Worm (Caenorhabditis elegans) whole organism, L1 larva: Measurements from ENCODE around the gene srv-15.

Experiments used
- C04F5.9 ChIP-seq: sonication (generic microtip); optimal IDR thresholded peaks from 2 replicates; lab custom pipeline; 2016; ENCODE audit warnings: missing genetic modification characterization, missing compliant biosample characterization
- C16A3.4 ChIP-seq: fragments of 150-350 bp; optimal IDR thresholded peaks from 2 replicates; lab custom pipeline; 2014; ENCODE audit warnings: missing biosample characterization, missing genetic modification characterization
- Y116A8C.19 ChIP-seq: sonication (generic microtip); optimal IDR thresholded peaks from 2 replicates; lab custom pipeline; 2016; ENCODE audit warnings: missing compliant biosample characterization, missing genetic modification characterization, borderline replicate concordance
- ceh-82 ChIP-seq, 3 experiments: fragments of 150-350 bp in 1 of 3; sonication (generic microtip) in 2 of 3; optimal IDR thresholded peaks; 2 replicates each; lab custom pipeline; 2014 to 2017; ENCODE audit warnings: missing biosample characterization in 3 of 3, missing genetic modification characterization in 3 of 3
- ceh-88 ChIP-seq: fragments of 200-800 bp; sonication (Bioruptor generic); IDR thresholded peaks from 2 replicates; pipeline ENCODE4 v1.3.6; 2022; ENCODE audit warnings: missing genetic modification characterization, missing compliant biosample characterization
- efl-1 ChIP-seq, 4 experiments: fragments of 150-350 bp; optimal IDR thresholded peaks in 3 of 4; peaks in 1 of 4; 1 replicate in 1 of 4; 2 replicates in 3 of 4; lab custom pipeline; 2014; ENCODE audit warnings: missing biosample characterization in 2 of 4, missing genetic modification characterization in 2 of 4, missing genetic modification reagents in 2 of 4
- egl-27 ChIP-seq, 2 experiments: fragments of 150-350 bp in 1 of 2; sonication (generic microtip); optimal IDR thresholded peaks; 3 replicates each; lab custom pipeline; 2017 to 2018; ENCODE audit warnings: missing biosample characterization in 2 of 2, missing genetic modification characterization in 2 of 2, missing genetic modification reagents in 2 of 2
- elt-2 ChIP-seq: sonication (generic microtip); optimal IDR thresholded peaks from 2 replicates; lab custom pipeline; 2016; ENCODE audit warnings: missing genetic modification characterization, mild to moderate bottlenecking, inconsistent platforms, missing compliant biosample characterization, missing genetic modification reagents
- elt-3 ChIP-seq, 6 experiments: fragments of 150-350 bp in 1 of 6; sonication (generic microtip); optimal IDR thresholded peaks; 2 replicates each; lab custom pipeline; 2017 to 2018; ENCODE audit warnings: missing biosample characterization in 6 of 6, missing genetic modification characterization in 6 of 6, inconsistent platforms in 1 of 6
- ets-5 ChIP-seq: fragments of 200-800 bp; sonication (Bioruptor generic); IDR thresholded peaks from 2 replicates; pipeline ENCODE4 v1.3.6; 2022; ENCODE audit warnings: missing genetic modification characterization, missing compliant biosample characterization
- fkh-8 ChIP-seq: sonication (generic microtip); optimal IDR thresholded peaks from 2 replicates; lab custom pipeline; 2016; ENCODE audit warnings: mild to moderate bottlenecking, missing genetic modification characterization, missing compliant biosample characterization
- grh-1 ChIP-seq: fragments of 200-800 bp; sonication (Bioruptor generic); IDR thresholded peaks from 2 replicates; pipeline ENCODE4 v1.3.6; 2022; ENCODE audit warnings: missing genetic modification reagents, missing genetic modification characterization, missing compliant biosample characterization
- hpl-2 ChIP-seq: fragments of 150-350 bp; optimal IDR thresholded peaks from 2 replicates; lab custom pipeline; 2014; ENCODE audit warnings: missing biosample characterization, missing genetic modification reagents, missing genetic modification characterization
- isw-1 ChIP-seq: fragments of 200-800 bp; sonication (Bioruptor generic); IDR thresholded peaks from 2 replicates; pipeline ENCODE4 v1.3.6; 2022; ENCODE audit warnings: missing genetic modification characterization, missing compliant biosample characterization
- lin-14 ChIP-seq: fragments of 200-800 bp; sonication (Bioruptor generic); optimal IDR thresholded peaks from 2 replicates; lab custom pipeline; 2018; ENCODE audit warnings: mild to moderate bottlenecking, missing genetic modification characterization, moderate library complexity, missing compliant biosample characterization
- lin-15B ChIP-seq: fragments of 150-350 bp; sonication (generic microtip); optimal IDR thresholded peaks from 3 replicates; lab custom pipeline; 2014; ENCODE audit warnings: missing biosample characterization, missing genetic modification characterization
- lin-35 ChIP-seq, 2 experiments: fragments of 150-350 bp; optimal IDR thresholded peaks; 2 replicates each; lab custom pipeline; 2014; ENCODE audit warnings: missing biosample characterization in 2 of 2, missing genetic modification characterization in 2 of 2, missing genetic modification reagents in 2 of 2
- lir-3 ChIP-seq: sonication (generic microtip); optimal IDR thresholded peaks from 2 replicates; lab custom pipeline; 2016; ENCODE audit warnings: mild to moderate bottlenecking, missing genetic modification characterization, moderate library complexity, missing compliant biosample characterization; ENCODE audit not compliant: poor library complexity
- mab-9 ChIP-seq: fragments of 200-800 bp; sonication (Bioruptor generic); IDR thresholded peaks from 2 replicates; pipeline ENCODE4 v1.3.6; 2022; ENCODE audit warnings: missing genetic modification reagents, missing genetic modification characterization, missing compliant biosample characterization
- mep-1 ChIP-seq: fragments of 150-350 bp; optimal IDR thresholded peaks from 2 replicates; lab custom pipeline; 2014; ENCODE audit warnings: missing biosample characterization, missing genetic modification characterization
- nhr-11 ChIP-seq: fragments of 150-350 bp; optimal IDR thresholded peaks from 2 replicates; lab custom pipeline; 2014; ENCODE audit warnings: missing biosample characterization, missing genetic modification characterization
- nhr-237 ChIP-seq: fragments of 150-350 bp; optimal IDR thresholded peaks from 2 replicates; lab custom pipeline; 2014; ENCODE audit warnings: missing biosample characterization, missing genetic modification characterization
- nhr-28 ChIP-seq: fragments of 150-350 bp; optimal IDR thresholded peaks from 2 replicates; lab custom pipeline; 2014; ENCODE audit warnings: missing biosample characterization, missing genetic modification characterization
- nhr-47 ChIP-seq: sonication (generic microtip); optimal IDR thresholded peaks from 2 replicates; lab custom pipeline; 2016; ENCODE audit warnings: mild to moderate bottlenecking, missing genetic modification characterization, moderate library complexity, missing compliant biosample characterization
- nhr-71 ChIP-seq: sonication (generic microtip); optimal IDR thresholded peaks from 2 replicates; lab custom pipeline; 2016; ENCODE audit warnings: mild to moderate bottlenecking, missing genetic modification characterization, moderate library complexity, missing compliant biosample characterization
- nhr-76 ChIP-seq: sonication (generic microtip); optimal IDR thresholded peaks from 2 replicates; lab custom pipeline; 2017; ENCODE audit warnings: missing biosample characterization, missing genetic modification characterization
- pqm-1 ChIP-seq: sonication (generic microtip); optimal IDR thresholded peaks from 3 replicates; lab custom pipeline; 2017; ENCODE audit warnings: missing biosample characterization, missing genetic modification characterization
- skn-1 ChIP-seq: fragments of 150-350 bp; optimal IDR thresholded peaks from 2 replicates; lab custom pipeline; 2014; ENCODE audit warnings: missing biosample characterization, missing genetic modification characterization
- sptf-1 ChIP-seq: fragments of 150-350 bp; optimal IDR thresholded peaks from 2 replicates; lab custom pipeline; 2014; ENCODE audit warnings: missing biosample characterization, missing genetic modification characterization
- tbx-2 ChIP-seq: sonication (generic microtip); optimal IDR thresholded peaks from 2 replicates; lab custom pipeline; 2016; ENCODE audit warnings: missing genetic modification characterization, missing compliant biosample characterization
- tlp-1 ChIP-seq: fragments of 150-350 bp; optimal IDR thresholded peaks from 2 replicates; lab custom pipeline; 2014; ENCODE audit warnings: missing biosample characterization, missing genetic modification characterization
- unc-98 ChIP-seq: fragments of 200-800 bp; sonication (Bioruptor generic); IDR thresholded peaks from 2 replicates; pipeline ENCODE4 v1.3.6; 2022; ENCODE audit warnings: missing genetic modification characterization, missing compliant biosample characterization
- vab-15 ChIP-seq: sonication (generic microtip); optimal IDR thresholded peaks from 2 replicates; lab custom pipeline; 2017; ENCODE audit warnings: missing genotype, mild to moderate bottlenecking, missing genetic modification characterization, missing compliant biosample characterization
- zag-1 ChIP-seq: fragments of 150-350 bp; optimal IDR thresholded peaks from 2 replicates; lab custom pipeline; 2014; ENCODE audit warnings: missing biosample characterization, missing genetic modification characterization

Gene srv-15

DNA sequence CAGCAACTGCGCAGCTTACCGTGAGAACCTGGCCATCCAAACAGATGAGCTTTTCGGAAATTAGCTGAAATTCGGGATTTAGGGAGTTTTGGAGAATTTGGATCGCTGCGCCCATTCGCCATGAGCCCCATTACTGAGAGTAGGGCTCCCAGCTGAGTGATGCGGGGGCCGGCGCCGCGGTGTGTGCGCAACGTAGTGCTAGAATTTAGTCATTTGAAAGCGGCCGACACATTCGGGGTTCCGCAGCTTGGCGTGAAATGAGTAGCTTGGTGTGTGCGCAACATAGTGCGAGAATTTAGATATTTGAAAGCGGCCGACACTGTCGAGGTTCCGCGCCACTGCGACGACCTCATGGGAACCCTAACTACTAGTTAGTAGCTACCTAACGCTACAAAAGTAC is 34.4 kb downstream of the srv-15 start:
- TF ChIP-seq efl-1 (optimal IDR thresholded peaks at IDR 0.05; lab: Kevin White, UChicago) (no peak), efl-1 (GFP tag; optimal IDR thresholded peaks at IDR 0.05 in 1 of 2; lab: Kevin White, UChicago) (peak in 1 of 2 experiments; percentile 18), vab-15 (no peak)

DNA sequence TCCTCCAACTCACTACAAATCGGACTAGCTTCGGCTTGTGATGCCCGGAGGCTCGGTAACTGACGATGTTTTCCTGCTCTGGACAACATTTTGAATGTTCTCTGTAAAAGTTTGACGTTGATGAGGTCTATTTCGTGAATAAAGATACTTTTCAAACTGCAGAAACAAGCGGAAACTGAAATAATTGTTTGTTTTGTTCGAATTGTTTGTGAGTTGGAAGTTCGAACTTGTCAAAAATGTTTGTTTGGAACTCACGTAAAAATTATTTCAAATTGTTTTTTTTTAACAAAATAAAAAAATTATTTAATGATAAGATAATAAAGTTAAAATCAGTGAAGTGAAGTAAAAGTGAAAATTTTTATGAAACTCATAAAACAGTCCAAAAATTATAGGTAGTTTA is 35.0 kb downstream of the srv-15 start, which contains the start of gene Y105C5B.11:
TSS of gene Y105C5B.11 (minus strand) at position 101 of the 400 bp plus-strand sequence.
- TF ChIP-seq lin-14 (GFP tag; lab: Kevin White, UChicago), result no peak
- TF ChIP-seq pqm-1 (tag; lab: Kevin White, UChicago), result no peak
- TF ChIP-seq elt-2, result no peak
- no peak for TF ChIP-seq nhr-76 (tag; lab: Kevin White, UChicago)
- no peak for TF ChIP-seq isw-1
- no peak for TF ChIP-seq hpl-2 (GFP tag; lab: Kevin White, UChicago)
- no peak for TF ChIP-seq Y116A8C.19 (tag; lab: Kevin White, UChicago)
- TF ChIP-seq nhr-47 (tag; lab: Kevin White, UChicago), result no peak
- TF ChIP-seq tlp-1 (tag; lab: Kevin White, UChicago), result no peak
- TF ChIP-seq fkh-8, result no peak
- no peak for TF ChIP-seq zag-1 (tag; lab: Kevin White, UChicago)
- no peak for TF ChIP-seq grh-1 (GFP tag; lab: Robert Waterston, UW)
- no peak for TF ChIP-seq nhr-237 (tag; lab: Kevin White, UChicago)
- no peak for TF ChIP-seq lin-35 (GFP tag; optimal IDR thresholded peaks at IDR 0.05; lab: Kevin White, UChicago)
- TF ChIP-seq ceh-88 (GFP tag; lab: Robert Waterston, UW), result no peak

DNA sequence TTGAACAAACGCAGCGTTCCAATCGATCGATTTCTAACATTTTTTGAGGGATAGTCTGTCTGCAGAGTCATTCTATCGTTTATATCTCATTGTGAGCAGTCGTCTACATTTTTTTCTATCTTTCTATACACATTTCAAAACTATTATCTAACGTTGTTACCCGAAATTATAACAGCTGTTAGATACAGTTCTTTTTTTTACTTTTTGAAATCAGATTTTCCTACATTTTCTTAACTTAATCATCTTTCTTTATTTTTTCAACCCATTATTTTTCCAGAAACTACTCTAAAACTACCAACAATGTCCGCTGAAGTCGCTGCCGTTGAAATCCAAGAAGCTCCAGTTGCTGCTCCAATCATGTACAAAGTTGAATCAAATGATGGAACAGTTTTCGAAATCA is 40.1 kb downstream of the srv-15 start, which contains the start of gene skr-10:
TSS of gene skr-10 (plus strand) at position 301 of the 400 bp plus-strand sequence.
- TF ChIP-seq lir-3 (no peak), vab-15 (no peak), isw-1 (no peak), nhr-11 (tag; lab: Kevin White, UChicago) (no peak), elt-3 (tag; optimal IDR thresholded peaks at IDR 0.05; lab: Kevin White, UChicago) (no peak), mab-9 (GFP tag; lab: Robert Waterston, UW) (no peak), C04F5.9 (tag; lab: Kevin White, UChicago) (no peak), ceh-82 (tag; optimal IDR thresholded peaks at IDR 0.05; lab: Kevin White, UChicago) (no peak), lin-14 (GFP tag; lab: Kevin White, UChicago) (no peak), nhr-28 (no peak)

DNA sequence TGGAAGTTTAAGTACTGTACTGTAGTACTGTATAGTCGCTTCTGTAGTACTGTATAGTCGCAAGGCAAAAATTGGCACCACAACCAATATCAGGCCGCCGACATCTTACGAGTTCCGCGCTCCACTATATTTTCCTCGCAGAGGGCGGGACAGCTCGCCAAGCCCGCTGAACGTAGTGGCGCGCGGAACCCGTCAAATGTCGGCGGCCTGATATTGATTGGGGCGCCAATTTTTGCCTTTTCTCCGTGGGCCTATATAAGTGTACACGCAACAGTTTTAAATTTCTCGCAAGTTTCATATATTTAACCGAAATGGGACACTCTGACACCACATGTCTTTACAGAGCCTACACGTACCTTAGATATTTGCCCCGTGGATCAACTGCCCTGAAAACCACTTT is 43.6 kb downstream of the srv-15 start:
- TF ChIP-seq pqm-1 (tag; lab: Kevin White, UChicago), result no peak
- no peak for TF ChIP-seq mep-1 (tag; lab: Kevin White, UChicago)
- TF ChIP-seq nhr-71 (tag; lab: Kevin White, UChicago), result no peak
- TF ChIP-seq hpl-2 (GFP tag; lab: Kevin White, UChicago), result no peak
- no peak for TF ChIP-seq vab-15
- no peak for TF ChIP-seq tbx-2
- TF ChIP-seq lin-35 (GFP tag; optimal IDR thresholded peaks at IDR 0.05; lab: Kevin White, UChicago), result no peak
- TF ChIP-seq skn-1 (tag; lab: Kevin White, UChicago), result no peak
- no peak for TF ChIP-seq nhr-47 (tag; lab: Kevin White, UChicago)
- no peak for TF ChIP-seq egl-27 (tag; optimal IDR thresholded peaks at IDR 0.05; lab: Kevin White, UChicago)
- TF ChIP-seq, all 84 proteins: peak for 0

DNA sequence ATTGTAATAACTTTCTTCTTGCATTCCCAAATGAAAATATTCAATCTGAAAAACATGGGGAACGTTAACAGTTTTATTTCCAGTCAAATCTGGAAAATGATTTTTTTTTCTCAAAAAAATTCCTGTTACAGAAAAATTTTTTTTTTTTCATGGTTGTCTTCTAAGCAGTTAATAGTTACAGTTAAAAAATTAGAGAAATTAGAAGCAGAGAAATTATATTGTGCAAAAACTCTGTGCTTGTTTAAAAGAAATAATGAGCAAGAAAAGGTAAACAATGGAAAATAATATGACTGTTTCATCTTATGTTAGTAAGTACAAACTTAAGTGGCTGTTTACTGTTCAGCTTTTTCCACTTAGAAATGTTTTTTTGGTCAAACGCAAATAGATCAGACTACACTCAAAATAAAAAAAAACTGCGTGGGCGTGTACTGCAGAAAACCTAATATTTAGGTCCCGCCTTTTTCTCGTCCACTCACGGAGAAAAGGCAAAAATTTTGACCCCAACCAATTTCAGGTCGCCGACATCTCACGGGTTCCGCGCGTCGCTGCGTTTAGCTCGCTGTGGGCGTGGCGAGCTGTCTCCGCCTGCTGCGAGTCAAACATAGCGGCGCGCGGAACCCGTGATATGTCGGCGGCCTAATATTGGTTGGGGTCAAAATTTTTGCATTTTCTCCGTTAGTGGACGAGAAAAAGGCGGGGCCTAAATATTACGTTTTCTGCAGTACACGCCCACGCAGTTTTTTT is 44.6 kb downstream of the srv-15 start, which contains the start of gene ifas-3:
TSS of gene ifas-3 (minus strand) at position 51 of the 744 bp plus-strand sequence.
- TF ChIP-seq nhr-28 (no peak), nhr-71 (tag; lab: Kevin White, UChicago) (no peak), C16A3.4 (no peak), elt-3 (tag; optimal IDR thresholded peaks at IDR 0.05; lab: Kevin White, UChicago) (no peak), ets-5 (GFP tag; lab: Robert Waterston, UW) (no peak), sptf-1 (tag; lab: Kevin White, UChicago) (no peak), tbx-2 (no peak), unc-98 (GFP tag; lab: Robert Waterston, UW) (no peak), lin-15B (no peak)
- TF ChIP-seq, all 84 proteins: peak for 0
